Fruit fly (Drosophila melanogaster) whole organism, embryonic: Measurements from ENCODE around the gene Cp7Fa.

Source experiments
- Adf1 ChIP-seq: fragments of 200-800 bp; sonication (Bioruptor generic); IDR thresholded peaks from 2 replicates; pipeline ENCODE4 v1.3.6; 2022; ENCODE audit warnings: missing biosample characterization, missing genetic modification characterization
- Aef1 ChIP-seq: fragments of 200-800 bp; sonication (Bioruptor generic); IDR thresholded peaks from 3 replicates; pipeline ENCODE4 v1.3.6; 2022; ENCODE audit warnings: missing biosample characterization, missing genetic modification characterization
- CG11696 ChIP-seq: fragments of 200-800 bp; sonication (Bioruptor generic); IDR thresholded peaks from 2 replicates; pipeline ENCODE4 v1.3.6; 2022; ENCODE audit warnings: missing biosample characterization, missing genetic modification characterization
- CG12942 ChIP-seq: fragments of 200-800 bp; sonication (Bioruptor generic); optimal IDR thresholded peaks from 3 replicates; lab custom pipeline; 2016; ENCODE audit warnings: missing biosample characterization, missing genetic modification characterization
- CG17361 ChIP-seq: fragments of 200-800 bp; sonication (Bioruptor generic); IDR thresholded peaks from 3 replicates; pipeline ENCODE4 v1.3.6; 2022; ENCODE audit warnings: missing biosample characterization, missing genetic modification characterization
- Myb ChIP-seq: fragments of 200-800 bp; sonication (Bioruptor generic); optimal IDR thresholded peaks from 2 replicates; lab custom pipeline; 2016; ENCODE audit warnings: missing biosample characterization, missing genetic modification characterization
- Usf ChIP-seq: fragments of 200-800 bp; sonication (Bioruptor generic); optimal IDR thresholded peaks from 2 replicates; lab custom pipeline; 2017; ENCODE audit warnings: missing genotype, missing biosample characterization, missing genetic modification characterization
- az2 ChIP-seq: fragments of 200-800 bp; sonication (Bioruptor generic); optimal IDR thresholded peaks from 3 replicates; lab custom pipeline; 2016; ENCODE audit warnings: missing biosample characterization, missing genetic modification characterization
- emc ChIP-seq: fragments of 200-800 bp; sonication (Bioruptor generic); optimal IDR thresholded peaks from 2 replicates; lab custom pipeline; 2016; ENCODE audit warnings: missing biosample characterization, missing genetic modification characterization
- fd3F ChIP-seq: fragments of 200-800 bp; sonication (Bioruptor generic); optimal IDR thresholded peaks from 2 replicates; lab custom pipeline; 2018; ENCODE audit warnings: missing biosample characterization, mild to moderate bottlenecking, missing genetic modification characterization, moderate library complexity
- gce ChIP-seq: fragments of 200-800 bp; sonication (Bioruptor generic); IDR thresholded peaks from 3 replicates; pipeline ENCODE4 v1.3.6; 2022; ENCODE audit warnings: missing biosample characterization, missing genetic modification characterization
- kay ChIP-seq: fragments of 200-800 bp; sonication (Bioruptor generic); optimal IDR thresholded peaks from 2 replicates; lab custom pipeline; 2016; ENCODE audit warnings: missing biosample characterization, missing genetic modification characterization
- psq ChIP-seq: fragments of 200-800 bp; sonication (Bioruptor generic); optimal IDR thresholded peaks from 2 replicates; lab custom pipeline; 2017; ENCODE audit warnings: missing biosample characterization, missing genetic modification characterization
- unc-4 ChIP-seq: fragments of 200-800 bp; sonication (Bioruptor generic); IDR thresholded peaks from 2 replicates; pipeline ENCODE4 v1.3.6; 2022; ENCODE audit warnings: missing biosample characterization, missing genetic modification characterization; ENCODE audit not compliant: partially characterized antibody

dm6 chrX:8466729-8467215, 3.9 kb upstream of the Cp7Fa start:
- TF ChIP-seq fd3F (GFP tag; lab: Kevin White, UChicago), result no peak
- TF ChIP-seq CG12942 (GFP tag; lab: Kevin White, UChicago), result no peak
- TF ChIP-seq unc-4 (GFP tag; lab: Robert Waterston, UW), result no peak
- TF ChIP-seq Usf (GFP tag; lab: Kevin White, UChicago), result no peak
- TF ChIP-seq CG17361 (GFP tag; lab: Robert Waterston, UW), result no peak
- TF ChIP-seq Aef1 (GFP tag; lab: Robert Waterston, UW), result no peak
- TF ChIP-seq gce (GFP tag; lab: Robert Waterston, UW), result no peak
- no peak for TF ChIP-seq psq (GFP tag; lab: Kevin White, UChicago)
- TF ChIP-seq emc (GFP tag; lab: Kevin White, UChicago), result no peak
- TF ChIP-seq kay (GFP tag; lab: Kevin White, UChicago), result no peak
- TF ChIP-seq CG11696 (GFP tag; lab: Robert Waterston, UW), result no peak
- no peak for TF ChIP-seq Myb (GFP tag; lab: Kevin White, UChicago)
- TF ChIP-seq az2 (GFP tag; lab: Kevin White, UChicago), result no peak
- TF ChIP-seq Adf1 (GFP tag; lab: Robert Waterston, UW), result no peak
